Worm (Caenorhabditis elegans) whole organism, young adult: ENCODE data around the gene nhr-273.

Experiments
- B0261.1 ChIP-seq: sonication (generic microtip); optimal IDR thresholded peaks from 2 replicates; lab custom pipeline; 2016; ENCODE audit warnings: mild to moderate bottlenecking, missing genetic modification characterization, moderate library complexity, missing compliant biosample characterization
- C06A6.2 ChIP-seq: fragments of 200-800 bp; sonication (Bioruptor generic); conservative IDR thresholded peaks from 2 replicates; pipeline ENCODE4 v1.3.6; 2022; ENCODE audit warnings: missing genetic modification characterization, missing compliant biosample characterization
- F37B4.10 ChIP-seq: fragments of 200-800 bp; sonication (Bioruptor generic); IDR thresholded peaks from 2 replicates; pipeline ENCODE4 v1.3.6; 2022; ENCODE audit warnings: missing genetic modification characterization, missing compliant biosample characterization
- F57A8.1 ChIP-seq: fragments of 200-800 bp; sonication (Bioruptor generic); optimal IDR thresholded peaks from 2 replicates; lab custom pipeline; 2018; ENCODE audit warnings: mild to moderate bottlenecking, missing genetic modification characterization, moderate library complexity, missing compliant biosample characterization
- K12H6.12 ChIP-seq: fragments of 200-800 bp; sonication (Bioruptor generic); optimal IDR thresholded peaks from 2 replicates; lab custom pipeline; 2018; ENCODE audit warnings: mild to moderate bottlenecking, missing genetic modification characterization, missing compliant biosample characterization
- ceh-40 ChIP-seq: fragments of 200-800 bp; sonication (Bioruptor generic); IDR thresholded peaks from 2 replicates; pipeline ENCODE4 v1.3.6; 2022; ENCODE audit warnings: missing genetic modification characterization, missing compliant biosample characterization
- dpl-1 ChIP-seq: fragments of 150-350 bp; optimal IDR thresholded peaks from 2 replicates; lab custom pipeline; 2014; ENCODE audit warnings: missing biosample characterization, missing genetic modification reagents, missing genetic modification characterization
- egl-18 ChIP-seq: fragments of 200-800 bp; sonication (Bioruptor generic); IDR thresholded peaks from 2 replicates; pipeline ENCODE4 v1.3.6; 2022; ENCODE audit warnings: missing genetic modification reagents, missing genetic modification characterization, missing compliant biosample characterization
- fkh-3 ChIP-seq: sonication (generic microtip); optimal IDR thresholded peaks from 2 replicates; lab custom pipeline; 2016; ENCODE audit warnings: mild to moderate bottlenecking, missing genetic modification characterization, missing compliant biosample characterization
- hlh-12 ChIP-seq: sonication (generic microtip); optimal IDR thresholded peaks from 2 replicates; lab custom pipeline; 2016; ENCODE audit warnings: missing genetic modification characterization, missing compliant biosample characterization
- hlh-26 ChIP-seq: fragments of 200-800 bp; sonication (Bioruptor generic); conservative IDR thresholded peaks from 2 replicates; pipeline ENCODE4 v1.3.6; 2022; ENCODE audit warnings: missing genetic modification reagents, missing genetic modification characterization, missing compliant biosample characterization
- hsf-1 ChIP-seq: fragments of 200-800 bp; sonication (Bioruptor generic); IDR thresholded peaks from 2 replicates; pipeline ENCODE4 v1.3.6; 2022; ENCODE audit warnings: missing genetic modification reagents, missing genetic modification characterization, missing compliant biosample characterization
- let-607 ChIP-seq, 2 experiments: fragments of 200-800 bp in 1 of 2; sonication (Bioruptor generic) in 1 of 2; sonication (generic microtip) in 1 of 2; optimal IDR thresholded peaks; 2 replicates each; lab custom pipeline; 2016 to 2018; ENCODE audit warnings: mild to moderate bottlenecking in 2 of 2, missing compliant biosample characterization in 2 of 2, missing genetic modification characterization in 2 of 2, moderate library complexity in 2 of 2, missing genotype in 1 of 2
- lsy-27 ChIP-seq: sonication (generic microtip); optimal IDR thresholded peaks from 2 replicates; lab custom pipeline; 2017; ENCODE audit warnings: missing genetic modification characterization, mild to moderate bottlenecking, missing compliant biosample characterization, antibody characterized with exemption, missing genotype, borderline replicate concordance; ENCODE audit not compliant: insufficient read depth
- nfya-2 ChIP-seq: fragments of 200-800 bp; sonication (Bioruptor generic); IDR thresholded peaks from 2 replicates; pipeline ENCODE4 v1.3.6; 2022; ENCODE audit warnings: missing genetic modification reagents, missing genetic modification characterization, missing compliant biosample characterization
- nhr-120 ChIP-seq: fragments of 200-800 bp; sonication (Bioruptor generic); IDR thresholded peaks from 2 replicates; pipeline ENCODE4 v1.3.6; 2022; ENCODE audit warnings: missing genetic modification characterization, missing compliant biosample characterization
- rec-8 ChIP-seq, 2 experiments: sonication (generic microtip); optimal IDR thresholded peaks; 2 replicates each; lab custom pipeline; 2016; ENCODE audit warnings: mild to moderate bottlenecking in 2 of 2, missing genetic modification characterization in 2 of 2, missing genetic modification reagents in 2 of 2, missing genotype in 2 of 2, missing biosample characterization in 1 of 2, missing compliant biosample characterization in 1 of 2, moderate library complexity in 1 of 2
- sea-2 ChIP-seq: fragments of 200-800 bp; sonication (Bioruptor generic); IDR thresholded peaks from 2 replicates; pipeline ENCODE4 v1.3.6; 2022; ENCODE audit warnings: missing genetic modification characterization, missing compliant biosample characterization
- snpc-4 ChIP-seq, 5 experiments: fragments of 150-350 bp in 1 of 5; sonication (generic microtip) in 4 of 5; optimal IDR thresholded peaks; 2 replicates each; lab custom pipeline; 2014 to 2018; ENCODE audit warnings: missing genetic modification characterization in 5 of 5, missing biosample characterization in 3 of 5, antibody characterized with exemption in 2 of 5, mild to moderate bottlenecking in 2 of 5, missing compliant biosample characterization in 2 of 5, missing genotype in 2 of 5, moderate library complexity in 2 of 5, missing genetic modification reagents in 1 of 5
- tlf-1 ChIP-seq: fragments of 200-800 bp; sonication (Bioruptor generic); optimal IDR thresholded peaks from 2 replicates; lab custom pipeline; 2018; ENCODE audit warnings: mild to moderate bottlenecking, missing genetic modification characterization, missing compliant biosample characterization
- ztf-22 ChIP-seq: fragments of 200-800 bp; sonication (Bioruptor generic); optimal IDR thresholded peaks from 2 replicates; lab custom pipeline; 2018; ENCODE audit warnings: mild to moderate bottlenecking, missing genetic modification characterization, moderate library complexity, missing compliant biosample characterization
- ztf-25 ChIP-seq: fragments of 200-800 bp; sonication (Bioruptor generic); IDR thresholded peaks from 2 replicates; pipeline ENCODE4 v1.3.6; 2022; ENCODE audit warnings: missing genetic modification reagents, missing genetic modification characterization, missing compliant biosample characterization

Gene nhr-273

DNA sequence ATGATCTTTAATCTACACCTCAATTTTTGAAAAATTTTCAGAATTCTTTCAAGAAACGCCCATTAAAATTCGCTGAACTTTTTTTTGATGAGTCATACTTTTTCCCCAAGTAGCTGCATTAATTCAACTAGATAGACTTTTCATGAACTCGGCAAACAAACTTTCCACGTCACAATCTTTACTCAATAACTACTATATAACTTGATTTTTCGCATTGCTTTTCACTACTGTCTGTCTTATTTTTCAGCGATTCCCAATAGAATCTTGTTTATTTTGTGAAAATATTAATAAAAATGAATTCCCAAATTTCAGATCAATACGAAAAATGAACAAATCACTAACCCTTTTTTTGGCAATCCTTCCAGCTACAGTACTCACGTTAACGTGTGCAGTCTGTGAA lies 43.2 kb downstream of the nhr-273 start, which contains the start of gene T05C1.1:
T05C1.1 (plus strand) TSS at position 301 of the 400 bp plus-strand sequence.
- TF ChIP-seq ztf-25 (GFP tag; lab: Robert Waterston, UW) (no peak), tlf-1 (no peak), fkh-3 (tag; lab: Kevin White, UChicago) (no peak), dpl-1 (GFP tag; lab: Kevin White, UChicago) (no peak), hlh-26 (no peak), nfya-2 (GFP tag; lab: Robert Waterston, UW) (no peak), ztf-22 (GFP tag; lab: Kevin White, UChicago) (no peak), F37B4.10 (GFP tag; lab: Robert Waterston, UW) (no peak), K12H6.12 (tag; lab: Kevin White, UChicago) (no peak), hlh-12 (no peak), F57A8.1 (GFP tag; lab: Kevin White, UChicago) (no peak), snpc-4 (GFP tag; optimal IDR thresholded peaks at IDR 0.05; lab: Kevin White, UChicago) (no peak), snpc-4 (tag; optimal IDR thresholded peaks at IDR 0.05; lab: Kevin White, UChicago) (no peak), sea-2 (GFP tag; lab: Robert Waterston, UW) (no peak), rec-8 (tag; optimal IDR thresholded peaks at IDR 0.05; lab: Kevin White, UChicago) (no peak), hsf-1 (GFP tag; lab: Robert Waterston, UW) (no peak), egl-18 (GFP tag; lab: Robert Waterston, UW) (no peak), ceh-40 (no peak), C06A6.2 (GFP tag; lab: Robert Waterston, UW) (no peak), B0261.1 (no peak)

DNA sequence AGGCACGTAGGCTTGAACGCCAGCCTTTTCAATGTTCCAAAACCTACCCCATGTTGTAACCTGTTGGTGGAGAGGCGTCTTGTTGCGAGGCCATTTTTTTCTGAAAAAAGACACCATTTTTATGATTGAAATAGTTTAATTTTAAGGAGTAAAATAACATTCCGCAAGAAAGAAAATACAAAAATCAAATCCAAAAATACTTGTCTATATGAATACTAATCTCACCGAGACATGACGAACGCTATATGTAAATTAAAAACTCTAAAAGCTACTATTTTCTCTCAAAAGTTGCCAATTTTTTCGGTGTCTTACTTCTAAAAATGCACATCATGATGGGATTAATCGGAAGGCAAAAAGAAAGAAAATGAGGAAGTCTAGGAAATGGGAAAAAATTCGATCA lies 46.9 kb downstream of the nhr-273 start, which contains the start of gene T05C1.2:
T05C1.2 (minus strand) TSS at position 101 of the 400 bp plus-strand sequence.
- TF ChIP-seq nhr-120 (GFP tag; lab: Robert Waterston, UW), result no peak
- TF ChIP-seq hlh-12, result no peak
- no peak for TF ChIP-seq let-607 (tag; optimal IDR thresholded peaks at IDR 0.05; lab: Kevin White, UChicago)
- TF ChIP-seq lsy-27 (tag; lab: Kevin White, UChicago), result no peak
- no peak for TF ChIP-seq egl-18 (GFP tag; lab: Robert Waterston, UW)
